Worm (Caenorhabditis elegans): Measurements from ENCODE around the gene C47E12.14.

Gene C47E12.14

ce11 chrIV:9969081-9969480 lies 7.1 kb downstream of the C47E12.14 start, which contains the start of the genes kin-5 and C47E12.11:
TSS of gene kin-5 (minus strand) at chrIV:9969181.
TSS of gene C47E12.11 (plus strand) at chrIV:9969400.
- TF ChIP-seq snu-23 (GFP tag; optimal IDR thresholded peaks at IDR 0.05): no peak
- TF ChIP-seq Y116A8C.19 (tag; optimal IDR thresholded peaks at IDR 0.05; ENCODE audit: borderline replicate concordance): no peak
- TF ChIP-seq nhr-237 (tag; optimal IDR thresholded peaks at IDR 0.05): no peak
- no peak for TF ChIP-seq ceh-90 (tag; optimal IDR thresholded peaks at IDR 0.05)
- TF ChIP-seq efl-1 (optimal IDR thresholded peaks at IDR 0.05): no peak
- no peak for TF ChIP-seq efl-1 (GFP tag; optimal IDR thresholded peaks at IDR 0.05 in 1 of 2)
- no peak for TF ChIP-seq nhr-19 (GFP tag; conservative IDR thresholded peaks at IDR 0.05)
- TF ChIP-seq aha-1 (tag; optimal IDR thresholded peaks at IDR 0.05): no peak
- no peak for TF ChIP-seq skn-1 (tag; optimal IDR thresholded peaks at IDR 0.05)

- TF ChIP-seq ceh-63 (GFP tag; optimal IDR thresholded peaks at IDR 0.05) (no peak), hlh-4 (tag; optimal IDR thresholded peaks at IDR 0.05) (no peak), sptf-1 (tag; optimal IDR thresholded peaks at IDR 0.05) (no peak), nhr-20 (tag; optimal IDR thresholded peaks at IDR 0.05) (no peak), elt-2 (tag; optimal IDR thresholded peaks at IDR 0.05) (no peak), vab-15 (tag; optimal IDR thresholded peaks at IDR 0.05) (no peak), xbp-1 (tag; optimal IDR thresholded peaks at IDR 0.05) (no peak), fkh-10 (GFP tag; optimal IDR thresholded peaks at IDR 0.05) (no peak), ceh-90 (tag; optimal IDR thresholded peaks at IDR 0.05) (no peak), tbx-2 (tag; optimal IDR thresholded peaks at IDR 0.05) (no peak), swsn-7 (tag; optimal IDR thresholded peaks at IDR 0.05) (no peak), aly-2 (tag; optimal IDR thresholded peaks at IDR 0.05) (no peak), pax-3 (tag; optimal IDR thresholded peaks at IDR 0.05) (no peak), ztf-11 (tag; optimal IDR thresholded peaks at IDR 0.05) (no peak), ama-1 (optimal IDR thresholded peaks at IDR 0.05) (no peak), hpl-2 (GFP tag; optimal IDR thresholded peaks at IDR 0.05) (no peak), ztf-4 (tag; optimal IDR thresholded peaks at IDR 0.05) (no peak), lin-35 (GFP tag; optimal IDR thresholded peaks at IDR 0.05) (no peak)
Observed at ce11 chrIV:9963945-9964344, 12.2 kb downstream of the C47E12.14 start, which contains the start of gene T13H10.2. TSS of gene T13H10.2 (plus strand) at chrIV:9964245.

ce11 chrIV:9953333-9953732 lies 22.9 kb downstream of the C47E12.14 start, which contains the start of gene gon-1:
TSS of gene gon-1 (minus strand) at chrIV:9953433.
- no peak for TF ChIP-seq lsy-2 (tag; optimal IDR thresholded peaks at IDR 0.05)
- no peak for TF ChIP-seq nhr-12 (tag; optimal IDR thresholded peaks at IDR 0.05)
- no peak for TF ChIP-seq nhr-85 (tag)
- no peak for TF ChIP-seq xbp-1 (tag; optimal IDR thresholded peaks at IDR 0.05)
- no peak for TF ChIP-seq ceh-8 (GFP tag; optimal IDR thresholded peaks at IDR 0.05)
- TF ChIP-seq blmp-1 (tag; optimal IDR thresholded peaks at IDR 0.05): no peak
- TF ChIP-seq mab-9 (GFP tag; IDR thresholded peaks at IDR 0.05): no peak
- TF ChIP-seq lin-13 (GFP tag; optimal IDR thresholded peaks at IDR 0.05): no peak
- no peak for TF ChIP-seq nhr-237 (tag; optimal IDR thresholded peaks at IDR 0.05)
- TF ChIP-seq snu-23 (GFP tag; optimal IDR thresholded peaks at IDR 0.05): no peak
- no peak for TF ChIP-seq sptf-1 (tag; optimal IDR thresholded peaks at IDR 0.05)
- TF ChIP-seq lin-35 (GFP tag; optimal IDR thresholded peaks at IDR 0.05): no peak
- TF ChIP-seq zip-4 (GFP tag; optimal IDR thresholded peaks at IDR 0.05): no peak
- TF ChIP-seq mep-1 (tag; optimal IDR thresholded peaks at IDR 0.05): no peak
- TF ChIP-seq nhr-76 (tag; optimal IDR thresholded peaks at IDR 0.05): no peak
- TF ChIP-seq ceh-90 (tag; optimal IDR thresholded peaks at IDR 0.05): no peak

- TF ChIP-seq C04F5.9 (tag; optimal IDR thresholded peaks at IDR 0.05) (no peak), mep-1 (tag; optimal IDR thresholded peaks at IDR 0.05) (peak; percentile 8), nhr-71 (tag; optimal IDR thresholded peaks at IDR 0.05) (peak; percentile 66), nhr-77 (tag; optimal IDR thresholded peaks at IDR 0.05) (peak; percentile 35), nhr-19 (GFP tag; conservative IDR thresholded peaks at IDR 0.05) (peak; percentile 59), dpl-1 (GFP tag; optimal IDR thresholded peaks at IDR 0.05) (peak; percentile 8 to 39 (median 12)), lin-35 (GFP tag; optimal IDR thresholded peaks at IDR 0.05) (peak in 1 of 2 experiments; percentile 51), nhr-20 (tag; optimal IDR thresholded peaks at IDR 0.05) (peak; percentile 24), rnt-1 (tag; optimal IDR thresholded peaks at IDR 0.05) (peak; percentile 60), tbx-2 (tag; optimal IDR thresholded peaks at IDR 0.05) (peak; percentile 20), lin-14 (GFP tag; optimal IDR thresholded peaks at IDR 0.05) (peak; percentile 73), ceh-88 (GFP tag; IDR thresholded peaks at IDR 0.05) (no peak), ztf-4 (tag; optimal IDR thresholded peaks at IDR 0.05) (no peak), snu-23 (GFP tag; optimal IDR thresholded peaks at IDR 0.05) (peak; percentile 39), nhr-76 (tag; optimal IDR thresholded peaks at IDR 0.05) (no peak), efl-1 (optimal IDR thresholded peaks at IDR 0.05) (peak; percentile 4 to 56), efl-1 (GFP tag; optimal IDR thresholded peaks at IDR 0.05 in 1 of 2) (peak in 1 of 2 experiments; percentile 52)
Observed at ce11 chrIV:9948035-9948434, 28.1 kb downstream of the C47E12.14 start.
